Worm (Caenorhabditis elegans): ENCODE data around the gene F10D2.8.

The F10D2.8 gene

ce11 chrV:7103247-7103646 lies 47.3 kb downstream of the F10D2.8 start, which contains the start of gene odr-2:
Gene odr-2 (plus strand): TSS chrV:7103547.
- TF ChIP-seq F57C9.4 (tag; optimal IDR thresholded peaks at IDR 0.05) (no peak), rcor-1 (GFP tag; IDR thresholded peaks at IDR 0.05) (no peak), fkh-3 (tag; optimal IDR thresholded peaks at IDR 0.05) (no peak), ztf-3 (GFP tag; optimal IDR thresholded peaks at IDR 0.05) (no peak), K12H6.12 (tag; optimal IDR thresholded peaks at IDR 0.05) (no peak), snpc-1.1 (tag; optimal IDR thresholded peaks at IDR 0.05; ENCODE audit: insufficient read depth) (no peak), athp-1 (tag; optimal IDR thresholded peaks at IDR 0.05) (no peak), akir-1 (GFP tag; optimal IDR thresholded peaks at IDR 0.05) (no peak), mcd-1 (GFP tag; IDR thresholded peaks at IDR 0.05) (no peak), nfya-2 (GFP tag; IDR thresholded peaks at IDR 0.05) (no peak), gei-17 (GFP tag; optimal IDR thresholded peaks at IDR 0.05) (no peak), nhr-90 (tag; optimal IDR thresholded peaks at IDR 0.05) (no peak), dpl-1 (GFP tag; optimal IDR thresholded peaks at IDR 0.05) (no peak)

Measured in whole organism, young adult.